Worm (Caenorhabditis elegans) whole organism, L4 larva: ENCODE data around the gene C02B4.3.

Experiments used
- F37D6.2 ChIP-seq: sonication (generic microtip); optimal IDR thresholded peaks from 2 replicates; lab custom pipeline; 2016; ENCODE audit warnings: mild to moderate bottlenecking, missing genetic modification characterization, missing compliant biosample characterization
- F44E2.7 ChIP-seq: fragments of 200-800 bp; sonication (Bioruptor generic); IDR thresholded peaks from 2 replicates; pipeline ENCODE4 v2.1.2; 2022; ENCODE audit warnings: missing genetic modification characterization, missing compliant biosample characterization
- T20F7.1 ChIP-seq: fragments of 200-800 bp; sonication (Bioruptor generic); optimal IDR thresholded peaks from 2 replicates; lab custom pipeline; 2018; ENCODE audit warnings: mild to moderate bottlenecking, missing genetic modification characterization, missing compliant biosample characterization
- Y105C5A.15 ChIP-seq: fragments of 200-800 bp; sonication (Bioruptor generic); IDR thresholded peaks from 2 replicates; pipeline ENCODE4 v1.3.6; 2022; ENCODE audit warnings: missing genetic modification characterization, missing compliant biosample characterization
- Y48G9A.11 ChIP-seq: fragments of 200-800 bp; sonication (Bioruptor generic); IDR thresholded peaks from 2 replicates; pipeline ENCODE4 v1.3.6; 2022; ENCODE audit warnings: missing genetic modification reagents, missing genetic modification characterization, missing compliant biosample characterization
- Y75B8A.6 ChIP-seq: fragments of 200-800 bp; sonication (Bioruptor generic); IDR thresholded peaks from 2 replicates; pipeline ENCODE4 v1.3.6; 2022; ENCODE audit warnings: missing genetic modification reagents, missing genetic modification characterization, missing compliant biosample characterization
- ZK337.2 ChIP-seq: fragments of 200-800 bp; sonication (Bioruptor generic); IDR thresholded peaks from 2 replicates; pipeline ENCODE4 v1.3.6; 2022; ENCODE audit warnings: missing genetic modification reagents, missing genetic modification characterization, missing compliant biosample characterization
- ZK546.5 ChIP-seq, 2 experiments: sonication (generic microtip); optimal IDR thresholded peaks; 2 replicates each; lab custom pipeline; 2017; ENCODE audit warnings: missing biosample characterization in 2 of 2, missing genetic modification characterization in 2 of 2
- ama-1 ChIP-seq: fragments of 150-350 bp; optimal IDR thresholded peaks from 2 replicates; lab custom pipeline; 2014; ENCODE audit warnings: inconsistent platforms, mixed read lengths
- attf-4 ChIP-seq: sonication (generic microtip); optimal IDR thresholded peaks from 3 replicates; lab custom pipeline; 2017; ENCODE audit warnings: missing biosample characterization, missing genetic modification characterization
- ceh-44 ChIP-seq: fragments of 200-800 bp; sonication (Bioruptor generic); IDR thresholded peaks from 2 replicates; pipeline ENCODE4 v1.3.6; 2022; ENCODE audit warnings: missing genetic modification reagents, missing genetic modification characterization, missing compliant biosample characterization
- ces-1 ChIP-seq: fragments of 150-350 bp; sonication (generic microtip); optimal IDR thresholded peaks from 4 replicates; lab custom pipeline; 2014; ENCODE audit warnings: missing biosample characterization, missing genetic modification reagents, missing genetic modification characterization
- cey-2 ChIP-seq: sonication (generic microtip); optimal IDR thresholded peaks from 3 replicates; lab custom pipeline; 2017; ENCODE audit warnings: missing genetic modification characterization, mild to moderate bottlenecking, missing compliant biosample characterization, antibody characterized with exemption, borderline replicate concordance; ENCODE audit not compliant: insufficient read depth
- ctbp-1 ChIP-seq: fragments of 200-800 bp; sonication (Bioruptor generic); IDR thresholded peaks from 2 replicates; pipeline ENCODE4 v1.3.6; 2022; ENCODE audit warnings: missing genetic modification reagents, missing genetic modification characterization, missing compliant biosample characterization
- daf-8 ChIP-seq: fragments of 200-800 bp; sonication (Bioruptor generic); IDR thresholded peaks from 2 replicates; pipeline ENCODE4 v1.3.6; 2022; ENCODE audit warnings: missing genetic modification characterization, missing compliant biosample characterization
- dmd-6 ChIP-seq: fragments of 200-800 bp; sonication (Bioruptor generic); IDR thresholded peaks from 2 replicates; pipeline ENCODE4 v1.3.6; 2022; ENCODE audit warnings: missing genetic modification reagents, missing genetic modification characterization, missing compliant biosample characterization
- duxl-1 ChIP-seq: sonication (generic microtip); optimal IDR thresholded peaks from 2 replicates; lab custom pipeline; 2016; ENCODE audit warnings: mild to moderate bottlenecking, missing genetic modification characterization, moderate library complexity, missing compliant biosample characterization; ENCODE audit not compliant: poor library complexity
- dve-1 ChIP-seq: sonication (generic microtip); optimal IDR thresholded peaks from 2 replicates; lab custom pipeline; 2017; ENCODE audit warnings: antibody characterized with exemption, mild to moderate bottlenecking, missing genetic modification characterization, missing compliant biosample characterization; ENCODE audit not compliant: insufficient read depth
- fos-1 ChIP-seq: fragments of 150-350 bp; optimal IDR thresholded peaks from 2 replicates; lab custom pipeline; 2014; ENCODE audit warnings: missing biosample characterization, missing genetic modification characterization
- hif-1 ChIP-seq, 2 experiments: sonication (generic microtip); optimal IDR thresholded peaks; 2 replicates each; lab custom pipeline; 2016 to 2017; ENCODE audit warnings: missing compliant biosample characterization in 2 of 2, missing genetic modification characterization in 2 of 2, missing genetic modification reagents in 2 of 2, missing genotype in 2 of 2, mild to moderate bottlenecking in 1 of 2
- hlh-11 ChIP-seq: fragments of 200-800 bp; sonication (Bioruptor generic); optimal IDR thresholded peaks from 2 replicates; lab custom pipeline; 2018; ENCODE audit warnings: mild to moderate bottlenecking, missing genetic modification characterization, missing compliant biosample characterization
- hlh-30 ChIP-seq: sonication (generic microtip); optimal IDR thresholded peaks from 2 replicates; lab custom pipeline; 2017; ENCODE audit warnings: antibody characterized with exemption, mild to moderate bottlenecking, missing genetic modification characterization, missing compliant biosample characterization; ENCODE audit not compliant: insufficient read depth
- jun-1 ChIP-seq: fragments of 150-350 bp; optimal IDR thresholded peaks from 2 replicates; lab custom pipeline; 2014; ENCODE audit warnings: missing biosample characterization, missing genetic modification reagents, missing genetic modification characterization
- lim-7 ChIP-seq: fragments of 200-800 bp; sonication (Bioruptor generic); IDR thresholded peaks from 2 replicates; pipeline ENCODE4 v1.3.6; 2022; ENCODE audit warnings: missing genetic modification characterization, missing compliant biosample characterization
- lin-15B ChIP-seq: fragments of 150-350 bp; sonication (generic microtip); optimal IDR thresholded peaks from 3 replicates; lab custom pipeline; 2014; ENCODE audit warnings: missing biosample characterization, missing genetic modification characterization
- lin-29 ChIP-seq: fragments of 200-800 bp; sonication (Bioruptor generic); IDR thresholded peaks from 2 replicates; pipeline ENCODE4 v1.3.6; 2022; ENCODE audit warnings: missing genetic modification reagents, missing genetic modification characterization, missing compliant biosample characterization
- lin-38 ChIP-seq: fragments of 200-800 bp; sonication (Bioruptor generic); IDR thresholded peaks from 2 replicates; pipeline ENCODE4 v1.3.6; 2022; ENCODE audit warnings: missing genetic modification reagents, missing genetic modification characterization, missing compliant biosample characterization
- lir-3 ChIP-seq: sonication (generic microtip); optimal IDR thresholded peaks from 2 replicates; lab custom pipeline; 2016; ENCODE audit warnings: mild to moderate bottlenecking, missing genetic modification characterization, missing compliant biosample characterization
- madf-5 ChIP-seq, 2 experiments: fragments of 200-800 bp; sonication (Bioruptor generic); IDR thresholded peaks; 2 replicates each; pipeline ENCODE4 v1.3.6; 2022; ENCODE audit warnings: missing compliant biosample characterization in 2 of 2, missing genetic modification characterization in 2 of 2
- mdl-1 ChIP-seq, 2 experiments: fragments of 150-350 bp in 1 of 2; sonication (generic microtip) in 1 of 2; optimal IDR thresholded peaks; 2 replicates each; lab custom pipeline; 2014 to 2017; ENCODE audit warnings: missing biosample characterization in 2 of 2, missing genetic modification characterization in 2 of 2
- mdt-29 ChIP-seq: fragments of 200-800 bp; sonication (Bioruptor generic); IDR thresholded peaks from 2 replicates; pipeline ENCODE4 v1.3.6; 2022; ENCODE audit warnings: missing genetic modification reagents, missing genetic modification characterization, missing compliant biosample characterization
- mep-1 ChIP-seq: fragments of 150-350 bp; sonication (generic microtip); optimal IDR thresholded peaks from 3 replicates; lab custom pipeline; 2014; ENCODE audit warnings: missing biosample characterization, missing genetic modification characterization
- mes-2 ChIP-seq: sonication (generic microtip); optimal IDR thresholded peaks from 2 replicates; lab custom pipeline; 2016; ENCODE audit warnings: missing genotype, mild to moderate bottlenecking, missing genetic modification characterization, missing compliant biosample characterization; ENCODE audit not compliant: poor library complexity, severe bottlenecking
- mxl-3 ChIP-seq: fragments of 200-800 bp; sonication (Bioruptor generic); optimal IDR thresholded peaks from 2 replicates; lab custom pipeline; 2018; ENCODE audit warnings: mild to moderate bottlenecking, missing genetic modification characterization, missing compliant biosample characterization
- nhr-237 ChIP-seq: sonication (generic microtip); optimal IDR thresholded peaks from 2 replicates; lab custom pipeline; 2017; ENCODE audit warnings: missing biosample characterization, missing genetic modification characterization
- nhr-42 ChIP-seq: fragments of 200-800 bp; sonication (Bioruptor generic); IDR thresholded peaks from 2 replicates; pipeline ENCODE4 v1.3.6; 2022; ENCODE audit warnings: missing genetic modification characterization, missing compliant biosample characterization
- nhr-48 ChIP-seq: sonication (generic microtip); optimal IDR thresholded peaks from 2 replicates; lab custom pipeline; 2016; ENCODE audit warnings: mild to moderate bottlenecking, missing genetic modification characterization, missing compliant biosample characterization
- nhr-76 ChIP-seq: fragments of 150-350 bp; optimal IDR thresholded peaks from 2 replicates; lab custom pipeline; 2014; ENCODE audit warnings: missing biosample characterization, missing genetic modification characterization
- nhr-77 ChIP-seq: fragments of 150-350 bp; optimal IDR thresholded peaks from 2 replicates; lab custom pipeline; 2014; ENCODE audit warnings: missing biosample characterization, missing genetic modification characterization
- pha-4 ChIP-seq, 2 experiments: fragments of 150-350 bp in 1 of 2; fragments of 200-800 bp in 1 of 2; sonication (Bioruptor generic) in 1 of 2; IDR thresholded peaks in 1 of 2; optimal IDR thresholded peaks in 1 of 2; 2 replicates each; pipeline versions ENCODE4 v1.3.6 to Lab custom; 2014 to 2022; ENCODE audit warnings: missing genetic modification characterization in 2 of 2, missing genetic modification reagents in 2 of 2, missing biosample characterization in 1 of 2, missing compliant biosample characterization in 1 of 2
- php-3 ChIP-seq: fragments of 200-800 bp; sonication (Bioruptor generic); IDR thresholded peaks from 2 replicates; pipeline ENCODE4 v1.3.6; 2022; ENCODE audit warnings: missing genetic modification reagents, missing genetic modification characterization, missing compliant biosample characterization
- rbr-2 ChIP-seq: sonication (generic microtip); optimal IDR thresholded peaks from 2 replicates; lab custom pipeline; 2016; ENCODE audit warnings: missing genotype, missing genetic modification characterization, missing compliant biosample characterization
- snpc-4 ChIP-seq: fragments of 150-350 bp; optimal IDR thresholded peaks from 2 replicates; lab custom pipeline; 2014; ENCODE audit warnings: missing biosample characterization, missing genetic modification characterization
- spr-3 ChIP-seq: fragments of 200-800 bp; sonication (Bioruptor generic); optimal IDR thresholded peaks from 2 replicates; lab custom pipeline; 2018; ENCODE audit warnings: mild to moderate bottlenecking, missing genetic modification characterization, missing compliant biosample characterization
- tag-97 ChIP-seq: fragments of 200-800 bp; sonication (Bioruptor generic); IDR thresholded peaks from 2 replicates; pipeline ENCODE4 v1.3.6; 2022; ENCODE audit warnings: missing genetic modification characterization, missing compliant biosample characterization
- unc-39 ChIP-seq: sonication (generic microtip); optimal IDR thresholded peaks from 2 replicates; lab custom pipeline; 2017; ENCODE audit warnings: missing biosample characterization, missing genetic modification characterization
- zfp-2 ChIP-seq: sonication (generic microtip); optimal IDR thresholded peaks from 2 replicates; lab custom pipeline; 2016; ENCODE audit warnings: mild to moderate bottlenecking, missing genetic modification characterization, missing compliant biosample characterization
- zfp-3 ChIP-seq: fragments of 200-800 bp; sonication (Bioruptor generic); conservative IDR thresholded peaks from 2 replicates; pipeline ENCODE4 v1.3.6; 2022; ENCODE audit warnings: missing genetic modification reagents, missing genetic modification characterization, missing compliant biosample characterization
- zip-11 ChIP-seq: fragments of 200-800 bp; sonication (Bioruptor generic); IDR thresholded peaks from 2 replicates; pipeline ENCODE4 v1.3.6; 2022; ENCODE audit warnings: missing genetic modification characterization, missing compliant biosample characterization
- zip-2 ChIP-seq: fragments of 150-350 bp; optimal IDR thresholded peaks from 2 replicates; lab custom pipeline; 2014; ENCODE audit warnings: missing biosample characterization, missing genetic modification characterization
- ztf-7 ChIP-seq: fragments of 150-350 bp; optimal IDR thresholded peaks from 2 replicates; lab custom pipeline; 2014; ENCODE audit warnings: missing biosample characterization, missing genetic modification characterization

The C02B4.3 gene

ce11 chrX:12627797-12628196, 31.9 kb downstream of the C02B4.3 start:
- no peak for TF ChIP-seq nhr-48
- no peak for TF ChIP-seq attf-4 (tag; lab: Kevin White, UChicago)
- TF ChIP-seq dmd-6 (GFP tag; lab: Robert Waterston, UW): peak; percentile 85
- TF ChIP-seq lin-29 (GFP tag; lab: Robert Waterston, UW): no peak
- no peak for TF ChIP-seq F37D6.2 (tag; lab: Kevin White, UChicago)
- TF ChIP-seq madf-5 (GFP tag; IDR thresholded peaks at IDR 0.05; lab: Robert Waterston, UW): no peak
- no peak for TF ChIP-seq ZK546.5 (tag; optimal IDR thresholded peaks at IDR 0.05; lab: Kevin White, UChicago)
- no peak for TF ChIP-seq ama-1 (lab: Kevin White, UChicago)
- peak; percentile 15 for TF ChIP-seq zip-2 (tag; lab: Kevin White, UChicago)
- no peak for TF ChIP-seq F44E2.7
- TF ChIP-seq hlh-11 (tag; lab: Kevin White, UChicago): peak; percentile 81
- no peak for TF ChIP-seq zfp-3 (GFP tag; lab: Robert Waterston, UW)
- peak; percentile 20 for TF ChIP-seq mep-1 (tag; lab: Kevin White, UChicago)
- no peak for TF ChIP-seq spr-3
- TF ChIP-seq ctbp-1 (GFP tag; lab: Robert Waterston, UW): no peak
- peak; percentile 24 for TF ChIP-seq T20F7.1 (GFP tag; lab: Kevin White, UChicago)
- TF ChIP-seq snpc-4 (tag; lab: Kevin White, UChicago): no peak
- no peak for TF ChIP-seq zip-11 (GFP tag; lab: Robert Waterston, UW)
- peak in 1 of 2 experiments; percentile 69 for TF ChIP-seq mdl-1 (tag; optimal IDR thresholded peaks at IDR 0.05; lab: Kevin White, UChicago)
- no peak for TF ChIP-seq ZK337.2 (GFP tag; lab: Robert Waterston, UW)
- TF ChIP-seq pha-4 (GFP tag; IDR thresholded peaks at IDR 0.05; lab: Robert Waterston, UW): no peak
- no peak for TF ChIP-seq pha-4 (tag; optimal IDR thresholded peaks at IDR 0.05; lab: Kevin White, UChicago)
- peak; percentile 36; the same call in 1 of the 2 replicates for TF ChIP-seq php-3 (GFP tag; lab: Robert Waterston, UW)
- TF ChIP-seq mdt-29: no peak
- no peak for TF ChIP-seq Y105C5A.15 (GFP tag; lab: Robert Waterston, UW)
- no peak for TF ChIP-seq zfp-2 (tag; lab: Kevin White, UChicago)
- TF ChIP-seq lim-7 (GFP tag; lab: Robert Waterston, UW): no peak
- TF ChIP-seq fos-1 (tag; lab: Kevin White, UChicago): no peak
- no peak for TF ChIP-seq Y75B8A.6
- no peak for TF ChIP-seq Y48G9A.11
- no peak for TF ChIP-seq rbr-2 (tag; lab: Kevin White, UChicago)
- peak; percentile 70 for TF ChIP-seq nhr-77 (tag; lab: Kevin White, UChicago)
- TF ChIP-seq cey-2: no peak
- peak; percentile 56 for TF ChIP-seq hlh-30 (tag; lab: Kevin White, UChicago)
- no peak for TF ChIP-seq tag-97 (GFP tag; lab: Robert Waterston, UW)
- no peak for TF ChIP-seq duxl-1 (tag; lab: Kevin White, UChicago)
- TF ChIP-seq mxl-3: peak; percentile 50
- TF ChIP-seq ces-1 (GFP tag; lab: Kevin White, UChicago): no peak
- no peak for TF ChIP-seq lir-3
- no peak for TF ChIP-seq hif-1 (tag; optimal IDR thresholded peaks at IDR 0.05; lab: Kevin White, UChicago)
- no peak for TF ChIP-seq nhr-42
- TF ChIP-seq nhr-237 (tag; lab: Kevin White, UChicago): no peak
- no peak for TF ChIP-seq ztf-7
- peak; percentile 82 for TF ChIP-seq dve-1
- no peak for TF ChIP-seq unc-39
- no peak for TF ChIP-seq jun-1 (tag; lab: Kevin White, UChicago)
- TF ChIP-seq lin-15B (tag; lab: Kevin White, UChicago): no peak
- peak; percentile 17 for TF ChIP-seq mes-2 (tag; lab: Kevin White, UChicago)
- no peak for TF ChIP-seq nhr-76
- no peak for TF ChIP-seq lin-38 (GFP tag; lab: Robert Waterston, UW)
- TF ChIP-seq ceh-44 (GFP tag; lab: Robert Waterston, UW): no peak
- no peak for TF ChIP-seq daf-8 (GFP tag; lab: Robert Waterston, UW)
